Fruit fly (Drosophila melanogaster) whole organism, embryonic: Measurements from ENCODE around the gene Bmcp.

Experiments used
- CG15601 ChIP-seq: fragments of 200-800 bp; sonication (Bioruptor generic); optimal IDR thresholded peaks from 3 replicates; lab custom pipeline; 2019; ENCODE audit warnings: missing biosample characterization, mild to moderate bottlenecking, missing genetic modification characterization, moderate library complexity
- CG2678 ChIP-seq: fragments of 200-800 bp; sonication (Bioruptor generic); optimal IDR thresholded peaks from 3 replicates; lab custom pipeline; 2019; ENCODE audit warnings: missing biosample characterization, mild to moderate bottlenecking, missing genetic modification characterization, moderate library complexity
- Chrac-16 ChIP-seq: fragments of 200-800 bp; sonication (Bioruptor generic); optimal IDR thresholded peaks from 3 replicates; lab custom pipeline; 2016; ENCODE audit warnings: missing biosample characterization, missing genetic modification characterization
- D19A ChIP-seq: fragments of 200-800 bp; optimal IDR thresholded peaks from 3 replicates; lab custom pipeline; 2019; ENCODE audit warnings: missing biosample characterization, mild to moderate bottlenecking, missing genetic modification characterization, moderate library complexity
- Hr78 ChIP-seq, 2 experiments: fragments of 200-800 bp in 1 of 2; fragments of >200 bp in 1 of 2; sonication (Bioruptor generic) in 1 of 2; optimal IDR thresholded peaks; 2 replicates each; lab custom pipeline; 2017 to 2019; ENCODE audit warnings: missing biosample characterization in 2 of 2, missing genetic modification characterization in 2 of 2, mild to moderate bottlenecking in 1 of 2, moderate library complexity in 1 of 2
- Max ChIP-seq: fragments of 200-800 bp; sonication (Bioruptor generic); optimal IDR thresholded peaks from 2 replicates; lab custom pipeline; 2016; ENCODE audit warnings: missing biosample characterization, mild to moderate bottlenecking, missing genetic modification characterization
- NK7.1 ChIP-seq: fragments of 200-800 bp; sonication (Bioruptor generic); optimal IDR thresholded peaks from 3 replicates; lab custom pipeline; 2016; ENCODE audit warnings: missing biosample characterization, missing genetic modification characterization
- Nf-YA ChIP-seq: fragments of 200-800 bp; sonication (Bioruptor generic); IDR thresholded peaks from 2 replicates; pipeline ENCODE4 v1.3.6; 2022; ENCODE audit warnings: missing biosample characterization, missing genetic modification characterization
- Xbp1 ChIP-seq: fragments of 200-800 bp; sonication (Bioruptor generic); optimal IDR thresholded peaks from 3 replicates; lab custom pipeline; 2016; ENCODE audit warnings: missing biosample characterization, mild to moderate bottlenecking, missing genetic modification characterization
- exex ChIP-seq: fragments of 200-800 bp; sonication (Bioruptor generic); optimal IDR thresholded peaks from 4 replicates; lab custom pipeline; 2018; ENCODE audit warnings: missing biosample characterization, mild to moderate bottlenecking, missing genetic modification characterization, moderate library complexity
- h ChIP-seq: fragments of >200 bp; optimal IDR thresholded peaks from 2 replicates; lab custom pipeline; 2017
- salm ChIP-seq: fragments of 200-800 bp; sonication (Bioruptor generic); optimal IDR thresholded peaks from 2 replicates; lab custom pipeline; 2018; ENCODE audit warnings: missing biosample characterization, mild to moderate bottlenecking, missing genetic modification characterization
- sc ChIP-seq, 3 experiments: fragments of >200 bp in 2 of 3; fragments of 200-800 bp in 1 of 3; sonication (Bioruptor generic) in 1 of 3; optimal IDR thresholded peaks; 2 replicates in 2 of 3; 3 replicates in 1 of 3; lab custom pipeline; 2017; ENCODE audit warnings: mild to moderate bottlenecking in 1 of 3, missing biosample characterization in 1 of 3, missing genetic modification characterization in 1 of 3, missing genetic modification reagents in 1 of 3

dm6 chr3L:11766563-11766962, 45.8 kb downstream of the Bmcp start:
- TF ChIP-seq exex (no peak), salm (tag; lab: Kevin White, UChicago) (no peak), Chrac-16 (GFP tag; lab: Kevin White, UChicago) (no peak), Nf-YA (no peak), Max (no peak), sc (optimal IDR thresholded peaks at IDR 0.05; lab: Kevin White, UChicago) (no peak), sc (GFP tag; optimal IDR thresholded peaks at IDR 0.05; lab: Kevin White, UChicago) (no peak), CG2678 (no peak), Xbp1 (GFP tag; lab: Kevin White, UChicago) (no peak), h (lab: Kevin White, UChicago) (no peak), CG15601 (tag; lab: Kevin White, UChicago) (no peak), D19A (no peak), NK7.1 (GFP tag; lab: Kevin White, UChicago) (no peak), Hr78 (GFP tag; optimal IDR thresholded peaks at IDR 0.05; lab: Kevin White, UChicago) (no peak)
